Fruit fly (Drosophila melanogaster) whole organism, wandering third instar larva: ENCODE data around the gene strat.

Experiments used
- Abd-B ChIP-seq: fragments of >200 bp; optimal IDR thresholded peaks from 2 replicates; lab custom pipeline; 2017; ENCODE audit warnings: missing biosample characterization, missing genetic modification characterization
- CG32264 ChIP-seq: fragments of 200-800 bp; sonication (Bioruptor generic); optimal IDR thresholded peaks from 2 replicates; lab custom pipeline; 2016; ENCODE audit warnings: missing biosample characterization, missing genetic modification characterization
- CG9705 ChIP-seq: fragments of 200-800 bp; sonication (Bioruptor generic); optimal IDR thresholded peaks from 2 replicates; lab custom pipeline; 2018; ENCODE audit warnings: missing biosample characterization, mild to moderate bottlenecking, missing genetic modification characterization
- CrebA ChIP-seq: fragments of 200-800 bp; sonication (Bioruptor generic); optimal IDR thresholded peaks from 2 replicates; lab custom pipeline; 2016; ENCODE audit warnings: missing biosample characterization, mild to moderate bottlenecking, missing genetic modification characterization, borderline replicate concordance
- Dfd ChIP-seq: fragments of >200 bp; optimal IDR thresholded peaks from 2 replicates; lab custom pipeline; 2017; ENCODE audit warnings: missing biosample characterization, missing genetic modification characterization
- Dif ChIP-seq: fragments of 200-275, 200-300 bp; sonication (Bioruptor generic); optimal IDR thresholded peaks from 2 replicates; lab custom pipeline; 2018; ENCODE audit warnings: missing biosample characterization, missing genetic modification characterization; ENCODE audit not compliant: partially characterized antibody
- GATAd ChIP-seq: sonication (Bioruptor generic); optimal IDR thresholded peaks from 2 replicates; lab custom pipeline; 2016; ENCODE audit warnings: missing biosample characterization, missing genetic modification characterization
- HLH106 ChIP-seq: fragments of 200-800 bp; optimal IDR thresholded peaks from 3 replicates; lab custom pipeline; 2019; ENCODE audit warnings: missing biosample characterization, mild to moderate bottlenecking, missing genetic modification characterization, moderate library complexity
- Hnf4 ChIP-seq: fragments of 200-800 bp; sonication (Bioruptor generic); optimal IDR thresholded peaks from 2 replicates; lab custom pipeline; 2016; ENCODE audit warnings: missing biosample characterization, mild to moderate bottlenecking, missing genetic modification characterization
- Hr78 ChIP-seq: fragments of >200 bp; optimal IDR thresholded peaks from 2 replicates; lab custom pipeline; 2017; ENCODE audit warnings: missing biosample characterization, missing genetic modification characterization
- Hr83 ChIP-seq: fragments of 200-300 bp; sonication (Bioruptor generic); optimal IDR thresholded peaks from 2 replicates; lab custom pipeline; 2016; ENCODE audit warnings: missing biosample characterization, mild to moderate bottlenecking, missing genetic modification characterization, moderate library complexity; ENCODE audit not compliant: poor library complexity, severe bottlenecking
- Jra ChIP-seq: sonication (Bioruptor generic); optimal IDR thresholded peaks from 2 replicates; lab custom pipeline; 2016; ENCODE audit warnings: missing biosample characterization, missing genetic modification characterization
- Mio ChIP-seq: sonication (Bioruptor generic); optimal IDR thresholded peaks from 2 replicates; lab custom pipeline; 2016; ENCODE audit warnings: missing biosample characterization, missing genetic modification characterization
- Myc ChIP-seq: fragments of >200 bp; optimal IDR thresholded peaks from 2 replicates; lab custom pipeline; 2017
- N ChIP-seq: fragments of >200 bp; optimal IDR thresholded peaks from 2 replicates; lab custom pipeline; 2018; ENCODE audit warnings: missing biosample characterization, missing external identifiers, missing genetic modification characterization
- OdsH ChIP-seq: fragments of 200-800 bp; sonication (Bioruptor generic); optimal IDR thresholded peaks from 2 replicates; lab custom pipeline; 2016; ENCODE audit warnings: missing biosample characterization, mild to moderate bottlenecking, missing genetic modification characterization
- Rel ChIP-seq, 2 experiments: fragments of 200-800 bp; sonication (Bioruptor generic) in 1 of 2; optimal IDR thresholded peaks; 2 replicates in 1 of 2; 3 replicates in 1 of 2; lab custom pipeline; 2016 to 2019; ENCODE audit warnings: mild to moderate bottlenecking in 2 of 2, missing biosample characterization in 2 of 2, missing genetic modification characterization in 2 of 2, moderate library complexity in 1 of 2
- Sp1 ChIP-seq: fragments of 200-800 bp; sonication (Bioruptor generic); optimal IDR thresholded peaks from 3 replicates; lab custom pipeline; 2019; ENCODE audit warnings: missing biosample characterization, mild to moderate bottlenecking, missing genetic modification characterization, moderate library complexity
- Vsx2 ChIP-seq: fragments of 200-300, 225-300 bp; sonication (Bioruptor generic); optimal IDR thresholded peaks from 2 replicates; lab custom pipeline; 2018; ENCODE audit warnings: missing biosample characterization, missing genetic modification characterization; ENCODE audit not compliant: partially characterized antibody
- brk ChIP-seq: fragments of 200-800 bp; sonication (Bioruptor generic); optimal IDR thresholded peaks from 2 replicates; lab custom pipeline; 2016; ENCODE audit warnings: missing biosample characterization, mild to moderate bottlenecking, missing genetic modification characterization
- dl ChIP-seq, 2 experiments: fragments of 175-275, 200-275 bp in 1 of 2; fragments of 200-275 bp in 1 of 2; sonication (Bioruptor generic); optimal IDR thresholded peaks; lab custom pipeline; 2018; ENCODE audit warnings: mild to moderate bottlenecking in 2 of 2, missing biosample characterization in 2 of 2, missing genetic modification characterization in 2 of 2, moderate library complexity in 2 of 2; ENCODE audit not compliant: partially characterized antibody in 2 of 2, insufficient read depth in 1 of 2
- dmrt93B ChIP-seq: fragments of 200-800 bp; sonication (Bioruptor generic); optimal IDR thresholded peaks from 2 replicates; lab custom pipeline; 2018; ENCODE audit warnings: missing biosample characterization, mild to moderate bottlenecking, missing genetic modification characterization
- dsf ChIP-seq: sonication (Bioruptor generic); optimal IDR thresholded peaks from 2 replicates; lab custom pipeline; 2016; ENCODE audit warnings: missing biosample characterization, missing genetic modification characterization, borderline replicate concordance
- ey ChIP-seq: fragments of 200-800 bp; sonication (Bioruptor generic); optimal IDR thresholded peaks from 2 replicates; lab custom pipeline; 2016; ENCODE audit warnings: missing biosample characterization, missing genetic modification characterization
- foxo ChIP-seq, 2 experiments: fragments of 200-800 bp; sonication (Bioruptor generic); optimal IDR thresholded peaks; 2 replicates in 1 of 2; 3 replicates in 1 of 2; lab custom pipeline; 2016 to 2017; ENCODE audit warnings: missing biosample characterization in 2 of 2, missing genetic modification characterization in 2 of 2
- fru ChIP-seq: fragments of 200-800 bp; sonication (Bioruptor generic); optimal IDR thresholded peaks from 3 replicates; lab custom pipeline; 2016; ENCODE audit warnings: missing biosample characterization, mild to moderate bottlenecking, missing genetic modification characterization
- h ChIP-seq: fragments of 200-800 bp; sonication (Bioruptor generic); optimal IDR thresholded peaks from 3 replicates; lab custom pipeline; 2016; ENCODE audit warnings: missing biosample characterization, mild to moderate bottlenecking, missing genetic modification characterization
- jim ChIP-seq: fragments of 175-275, 200-325 bp; sonication (Bioruptor generic); optimal IDR thresholded peaks from 2 replicates; lab custom pipeline; 2016; ENCODE audit warnings: missing biosample characterization, mild to moderate bottlenecking, missing genetic modification characterization
- pan ChIP-seq: fragments of >200 bp; optimal IDR thresholded peaks from 2 replicates; lab custom pipeline; 2017
- psq ChIP-seq: fragments of 200-800 bp; sonication (Bioruptor generic); optimal IDR thresholded peaks from 3 replicates; lab custom pipeline; 2017; ENCODE audit warnings: missing biosample characterization, mild to moderate bottlenecking, missing genetic modification characterization, moderate library complexity
- rgr ChIP-seq: fragments of 200-800 bp; sonication (Bioruptor generic); optimal IDR thresholded peaks from 3 replicates; lab custom pipeline; 2016; ENCODE audit warnings: missing biosample characterization, mild to moderate bottlenecking, missing genetic modification characterization
- sage ChIP-seq: fragments of 200-800 bp; sonication (Bioruptor generic); optimal IDR thresholded peaks from 2 replicates; lab custom pipeline; 2016; ENCODE audit warnings: missing biosample characterization, mild to moderate bottlenecking, missing genetic modification characterization
- sv ChIP-seq: fragments of 200-800 bp; sonication (Bioruptor generic); optimal IDR thresholded peaks from 3 replicates; lab custom pipeline; 2016; ENCODE audit warnings: missing biosample characterization, missing genetic modification characterization
- tai ChIP-seq: sonication (Bioruptor generic); optimal IDR thresholded peaks from 2 replicates; lab custom pipeline; 2016; ENCODE audit warnings: missing biosample characterization, missing genetic modification characterization
- woc ChIP-seq: sonication (Bioruptor generic); optimal IDR thresholded peaks from 2 replicates; lab custom pipeline; 2016; ENCODE audit warnings: missing biosample characterization, mild to moderate bottlenecking, missing genetic modification characterization

The strat gene

dm6 chr2L:8274127-8274526 lies 46.0 kb upstream of the strat start:
- TF ChIP-seq psq (GFP tag; lab: Kevin White, UChicago) (peak; percentile 88), Mio (GFP tag; lab: Kevin White, UChicago) (no peak)

dm6 chr2L:8274958-8275584 lies 45.1 kb upstream of the strat start:
- TF ChIP-seq GATAd (GFP tag; lab: Kevin White, UChicago) (no peak), Dif (no peak), psq (GFP tag; lab: Kevin White, UChicago) (no peak), OdsH (GFP tag; lab: Kevin White, UChicago) (peak; percentile 50), Sp1 (GFP tag; lab: Kevin White, UChicago) (peak; percentile 1), h (peak; percentile 14), Dfd (GFP tag; lab: Kevin White, UChicago) (no peak), foxo (GFP tag; optimal IDR thresholded peaks at IDR 0.05; lab: Kevin White, UChicago) (peak in 1 of 2 experiments; percentile 41), HLH106 (tag; lab: Kevin White, UChicago) (peak; percentile 33), fru (GFP tag; lab: Kevin White, UChicago) (peak; percentile 40), ey (GFP tag; lab: Kevin White, UChicago) (peak; percentile 42), rgr (GFP tag; lab: Kevin White, UChicago) (peak; percentile 49), sv (GFP tag; lab: Kevin White, UChicago) (peak; percentile 54), Hnf4 (GFP tag; lab: Kevin White, UChicago) (peak; percentile 15)

- TF ChIP-seq psq (GFP tag; lab: Kevin White, UChicago) (no peak), tai (GFP tag; lab: Kevin White, UChicago) (no peak)
Observed at dm6 chr2L:8276287-8276686, 43.8 kb upstream of the strat start.

- TF ChIP-seq fru (GFP tag; lab: Kevin White, UChicago): no peak
- TF ChIP-seq sage: no peak
- no peak for TF ChIP-seq jim
- TF ChIP-seq sv (GFP tag; lab: Kevin White, UChicago): no peak
- no peak for TF ChIP-seq dmrt93B
- TF ChIP-seq psq (GFP tag; lab: Kevin White, UChicago): no peak
- no peak for TF ChIP-seq N (GFP tag; lab: Kevin White, UChicago)
- TF ChIP-seq pan (lab: Kevin White, UChicago): no peak
- TF ChIP-seq Hr78: no peak
- no peak for TF ChIP-seq Dfd (GFP tag; lab: Kevin White, UChicago)
- no peak for TF ChIP-seq woc (GFP tag; lab: Kevin White, UChicago)
- no peak for TF ChIP-seq dsf (GFP tag; lab: Kevin White, UChicago)
- TF ChIP-seq Hr83 (GFP tag; lab: Kevin White, UChicago): no peak
Observed at dm6 chr2L:8276880-8277279, 43.2 kb upstream of the strat start.

- peak; percentile 86 for TF ChIP-seq CG32264 (GFP tag; lab: Kevin White, UChicago)
- peak; percentile 50 to 99 for TF ChIP-seq foxo (GFP tag; optimal IDR thresholded peaks at IDR 0.05; lab: Kevin White, UChicago)
- TF ChIP-seq OdsH (GFP tag; lab: Kevin White, UChicago): peak; percentile 99
- peak; percentile 98 for TF ChIP-seq sage
- TF ChIP-seq jim: no peak
- peak; percentile 98 for TF ChIP-seq Hnf4 (GFP tag; lab: Kevin White, UChicago)
- TF ChIP-seq Dfd (GFP tag; lab: Kevin White, UChicago): peak; percentile 27
- TF ChIP-seq ey (GFP tag; lab: Kevin White, UChicago): peak; percentile 97
- peak; percentile 96 for TF ChIP-seq Jra (GFP tag; lab: Kevin White, UChicago)
- TF ChIP-seq brk (GFP tag; lab: Kevin White, UChicago): peak; percentile 99
- peak; percentile 78 for TF ChIP-seq Dif
- no peak for TF ChIP-seq Hr78
- no peak for TF ChIP-seq Abd-B
- TF ChIP-seq pan (lab: Kevin White, UChicago): no peak
- peak; percentile 96 for TF ChIP-seq HLH106 (tag; lab: Kevin White, UChicago)
- TF ChIP-seq CrebA (GFP tag; lab: Kevin White, UChicago): peak; percentile 94
- peak; percentile 97 for TF ChIP-seq sv (GFP tag; lab: Kevin White, UChicago)
- TF ChIP-seq dmrt93B: peak; percentile 94
- peak; percentile 99 for TF ChIP-seq rgr (GFP tag; lab: Kevin White, UChicago)
- peak; percentile 33 for TF ChIP-seq GATAd (GFP tag; lab: Kevin White, UChicago)
- peak; percentile 98 for TF ChIP-seq fru (GFP tag; lab: Kevin White, UChicago)
- TF ChIP-seq CG9705: peak; percentile 94
- TF ChIP-seq Vsx2 (GFP tag; lab: Kevin White, UChicago): peak; percentile 7
- TF ChIP-seq h: peak; percentile 99
- peak; percentile 73 for TF ChIP-seq Mio (GFP tag; lab: Kevin White, UChicago)
- TF ChIP-seq woc (GFP tag; lab: Kevin White, UChicago): peak; percentile 95
- peak; percentile 98 for TF ChIP-seq Rel (GFP tag; optimal IDR thresholded peaks at IDR 0.05; lab: Kevin White, UChicago)
- TF ChIP-seq Rel (tag; optimal IDR thresholded peaks at IDR 0.05; lab: Kevin White, UChicago): peak; percentile 79
- no peak for TF ChIP-seq Myc (lab: Kevin White, UChicago)
- TF ChIP-seq dl (GFP tag; optimal IDR thresholded peaks at IDR 0.05; lab: Kevin White, UChicago; ENCODE audit: insufficient read depth in 1 of 2, partially characterized antibody in 2 of 2): peak; percentile 37 to 64
- no peak for TF ChIP-seq N (GFP tag; lab: Kevin White, UChicago)
- peak; percentile 93 for TF ChIP-seq tai (GFP tag; lab: Kevin White, UChicago)
Observed at dm6 chr2L:8277561-8278201, 42.4 kb upstream of the strat start.
